Worm (Caenorhabditis elegans): ENCODE results near the gene F14F3.4.
A peak's percentile ranks its signal among the peaks of the same experiment; 100 is the strongest.

Gene F14F3.4

ce11 chrX:10566775-10567174 lies 45.6 kb upstream of the F14F3.4 start:
- TF ChIP-seq cebp-1 (GFP tag; IDR thresholded peaks at IDR 0.05) (no peak), cebp-1 (tag; optimal IDR thresholded peaks at IDR 0.05) (no peak), xnd-1 (tag; optimal IDR thresholded peaks at IDR 0.05) (no peak), B0261.1 (tag; optimal IDR thresholded peaks at IDR 0.05) (no peak), hsf-1 (GFP tag; IDR thresholded peaks at IDR 0.05) (no peak), ztf-6 (GFP tag; IDR thresholded peaks at IDR 0.05) (no peak), gei-17 (GFP tag; optimal IDR thresholded peaks at IDR 0.05) (no peak), Y53G8AR.9 (GFP tag; conservative IDR thresholded peaks at IDR 0.05) (no peak), snpc-1.1 (tag; optimal IDR thresholded peaks at IDR 0.05; ENCODE audit: insufficient read depth) (no peak), mes-4 (tag; optimal IDR thresholded peaks at IDR 0.05) (no peak)

- no peak for TF ChIP-seq madf-3 (GFP tag; IDR thresholded peaks at IDR 0.05)
- no peak for TF ChIP-seq egrh-3 (GFP tag; IDR thresholded peaks at IDR 0.05)
- TF ChIP-seq hrde-1 (tag; optimal IDR thresholded peaks at IDR 0.05; ENCODE audit: borderline replicate concordance): no peak
- TF ChIP-seq nfyb-1 (GFP tag; IDR thresholded peaks at IDR 0.05): no peak
- TF ChIP-seq ekl-4 (GFP tag; IDR thresholded peaks at IDR 0.05): no peak
- no peak for TF ChIP-seq gei-17 (GFP tag; optimal IDR thresholded peaks at IDR 0.05)
- TF ChIP-seq ceh-58 (GFP tag; IDR thresholded peaks at IDR 0.05): no peak
- TF ChIP-seq F23B12.7 (tag; optimal IDR thresholded peaks at IDR 0.05; ENCODE audit: insufficient read depth): no peak
- no peak for TF ChIP-seq ccch-3 (GFP tag; optimal IDR thresholded peaks at IDR 0.05)
- TF ChIP-seq madf-8 (GFP tag; conservative IDR thresholded peaks at IDR 0.05): no peak
- no peak for TF ChIP-seq ztf-6 (GFP tag; IDR thresholded peaks at IDR 0.05)
- no peak for TF ChIP-seq athp-1 (tag; optimal IDR thresholded peaks at IDR 0.05)
- no peak for TF ChIP-seq hmg-20 (GFP tag; IDR thresholded peaks at IDR 0.05)
Observed at ce11 chrX:10559203-10559602, 38.0 kb upstream of the F14F3.4 start, which contains the start of gene F59F5.7. TSS of gene F59F5.7 (plus strand) at chrX:10559503.

ce11 chrX:10556764-10557163 lies 35.6 kb upstream of the F14F3.4 start:
- TF ChIP-seq dpff-1 (tag; optimal IDR thresholded peaks at IDR 0.05) (no peak), ets-4 (GFP tag; optimal IDR thresholded peaks at IDR 0.05) (no peak), Y53G8AR.9 (GFP tag; conservative IDR thresholded peaks at IDR 0.05) (no peak), athp-1 (tag; optimal IDR thresholded peaks at IDR 0.05) (no peak), atf-7 (tag; optimal IDR thresholded peaks at IDR 0.05) (no peak), fkh-3 (tag; optimal IDR thresholded peaks at IDR 0.05) (no peak), dpl-1 (GFP tag; optimal IDR thresholded peaks at IDR 0.05) (no peak), nhr-80 (tag; optimal IDR thresholded peaks at IDR 0.05) (no peak)

- TF ChIP-seq nhr-80 (tag; optimal IDR thresholded peaks at IDR 0.05) (peak; percentile 81), sptf-2 (GFP tag; optimal IDR thresholded peaks at IDR 0.05) (no peak), zfh-2 (GFP tag; conservative IDR thresholded peaks at IDR 0.05) (peak; percentile 98), madf-10 (tag; optimal IDR thresholded peaks at IDR 0.05) (peak; percentile 16), lsl-1 (GFP tag; optimal IDR thresholded peaks at IDR 0.05) (no peak), nfya-1 (tag; optimal IDR thresholded peaks at IDR 0.05; ENCODE audit: borderline replicate concordance, insufficient read depth) (no peak), nhr-179 (tag; optimal IDR thresholded peaks at IDR 0.05) (no peak), lin-40 (tag; optimal IDR thresholded peaks at IDR 0.05) (peak; percentile 64), cebp-2 (GFP tag; IDR thresholded peaks at IDR 0.05) (no peak), F33H1.4 (GFP tag; IDR thresholded peaks at IDR 0.05) (no peak), rcor-1 (GFP tag; IDR thresholded peaks at IDR 0.05) (0 out of 2 replicates have a peak, but pooled peaks have one; percentile 12), madf-3 (GFP tag; IDR thresholded peaks at IDR 0.05) (0 out of 2 replicates have a peak, but pooled peaks have one; percentile 66), let-526 (GFP tag; IDR thresholded peaks at IDR 0.05) (0 out of 2 replicates have a peak, but pooled peaks have one; percentile 19), ekl-4 (GFP tag; IDR thresholded peaks at IDR 0.05) (0 out of 2 replicates have a peak, but pooled peaks have one; percentile 20), K12H6.12 (tag; optimal IDR thresholded peaks at IDR 0.05) (peak; percentile 88), attf-5 (GFP tag; optimal IDR thresholded peaks at IDR 0.05) (peak; percentile 77), lir-1 (GFP tag; conservative IDR thresholded peaks at IDR 0.05) (0 out of 2 replicates have a peak, but pooled peaks have one; percentile 32), ama-1 (optimal IDR thresholded peaks at IDR 0.05) (no peak), ama-1 (GFP tag; optimal IDR thresholded peaks at IDR 0.05) (no peak)
Observed at ce11 chrX:10555189-10555964, 34.2 kb upstream of the F14F3.4 start, which contains the start of gene syd-2. TSS of gene syd-2 (minus strand) at chrX:10555239.

Data from whole organism, young adult.